Worm (Caenorhabditis elegans): ENCODE measurements around the gene Y32F6B.1.
A peak's percentile ranks its signal among the peaks of the same experiment; 100 is the strongest.

Y32F6B.1 gene

DNA sequence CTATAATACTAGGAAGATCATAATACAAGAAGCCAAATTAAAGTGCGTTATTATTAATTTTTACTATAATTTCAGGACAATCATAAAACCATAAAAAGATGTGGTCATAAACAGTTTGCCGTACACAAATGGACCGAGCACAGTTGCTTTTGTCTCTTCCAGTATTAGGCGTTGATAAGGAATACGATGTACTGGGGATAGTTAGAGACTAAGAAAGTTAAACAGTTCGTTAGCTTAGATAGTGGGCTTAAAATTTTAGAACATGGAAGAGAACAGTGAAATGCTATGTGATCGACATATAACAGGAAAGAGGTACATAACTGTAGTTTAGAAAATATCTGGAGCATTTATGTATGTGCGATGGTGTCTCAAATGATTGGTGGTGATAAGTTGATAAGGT is 849 bp upstream of the Y32F6B.1 start (continued):
- TF ChIP-seq ceh-28 (tag; optimal IDR thresholded peaks at IDR 0.05) (no peak), Y105C5A.15 (GFP tag; IDR thresholded peaks at IDR 0.05) (no peak), php-3 (GFP tag; IDR thresholded peaks at IDR 0.05) (peak; percentile 75), lin-1 (GFP tag; IDR thresholded peaks at IDR 0.05) (no peak), F10B5.3 (tag; optimal IDR thresholded peaks at IDR 0.05) (no peak), ama-1 (optimal IDR thresholded peaks at IDR 0.05) (no peak), F26F4.8 (GFP tag; conservative IDR thresholded peaks at IDR 0.05) (no peak), dmd-8 (GFP tag; IDR thresholded peaks at IDR 0.05) (no peak), zfp-3 (GFP tag; conservative IDR thresholded peaks at IDR 0.05) (no peak)

DNA sequence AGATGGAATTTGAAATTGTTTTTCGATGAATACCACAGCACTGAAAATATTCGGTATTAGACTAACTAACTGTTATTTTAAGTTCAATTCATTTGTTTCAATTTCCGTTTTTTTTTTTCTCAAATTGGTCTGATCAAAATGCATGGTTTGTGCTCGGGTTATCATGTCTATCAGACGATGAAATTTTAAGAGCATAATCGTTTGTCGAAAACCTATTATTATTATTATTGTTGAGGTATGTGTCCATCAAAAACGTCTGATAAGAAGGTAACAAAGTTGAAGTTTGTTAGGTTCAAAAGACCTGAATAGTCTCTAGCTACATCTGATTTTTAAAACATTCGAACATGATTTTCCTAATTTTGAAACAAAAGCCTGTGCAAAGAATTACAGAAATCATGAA is 545 bp downstream of the Y32F6B.1 start:
- TF ChIP-seq egl-27 (tag; optimal IDR thresholded peaks at IDR 0.05) (no peak), php-3 (GFP tag; IDR thresholded peaks at IDR 0.05) (peak; percentile 81), ctbp-1 (GFP tag; IDR thresholded peaks at IDR 0.05) (no peak), nhr-28 (tag; optimal IDR thresholded peaks at IDR 0.05) (peak; percentile 79), tra-1 (GFP tag; IDR thresholded peaks at IDR 0.05) (0 out of 2 replicates have a peak, but pooled peaks have one; percentile 26), hmg-1.1 (GFP tag; IDR thresholded peaks at IDR 0.05) (no peak), hlh-11 (tag; optimal IDR thresholded peaks at IDR 0.05) (peak; percentile 53), zip-2 (tag; optimal IDR thresholded peaks at IDR 0.05) (no peak), nhr-76 (tag; optimal IDR thresholded peaks at IDR 0.05) (no peak), arid-1 (GFP tag; conservative IDR thresholded peaks at IDR 0.05) (no peak), D1046.2 (GFP tag; IDR thresholded peaks at IDR 0.05) (no peak), F26F4.8 (GFP tag; conservative IDR thresholded peaks at IDR 0.05) (no peak), dmd-6 (GFP tag; IDR thresholded peaks at IDR 0.05) (peak; percentile 93), nhr-48 (tag; optimal IDR thresholded peaks at IDR 0.05) (peak; percentile 2), daf-16 (GFP tag; optimal IDR thresholded peaks at IDR 0.05) (no peak), daf-16 (tag; optimal IDR thresholded peaks at IDR 0.05) (peak; percentile 73), nhr-77 (tag; optimal IDR thresholded peaks at IDR 0.05) (peak; percentile 40), F49E8.2 (tag; optimal IDR thresholded peaks at IDR 0.05; ENCODE audit: borderline replicate concordance) (no peak), ceh-62 (tag; optimal IDR thresholded peaks at IDR 0.05) (no peak), dve-1 (tag; optimal IDR thresholded peaks at IDR 0.05; ENCODE audit: insufficient read depth) (peak; percentile 55), pqm-1 (tag; optimal IDR thresholded peaks at IDR 0.05) (peak; percentile 91), zip-11 (GFP tag; IDR thresholded peaks at IDR 0.05) (no peak), nhr-102 (tag; optimal IDR thresholded peaks at IDR 0.05) (peak; percentile 19), pha-4 (GFP tag; IDR thresholded peaks at IDR 0.05) (peak; percentile 23; the same call in 1 of the 2 replicates), pha-4 (tag; optimal IDR thresholded peaks at IDR 0.05) (no peak)

DNA sequence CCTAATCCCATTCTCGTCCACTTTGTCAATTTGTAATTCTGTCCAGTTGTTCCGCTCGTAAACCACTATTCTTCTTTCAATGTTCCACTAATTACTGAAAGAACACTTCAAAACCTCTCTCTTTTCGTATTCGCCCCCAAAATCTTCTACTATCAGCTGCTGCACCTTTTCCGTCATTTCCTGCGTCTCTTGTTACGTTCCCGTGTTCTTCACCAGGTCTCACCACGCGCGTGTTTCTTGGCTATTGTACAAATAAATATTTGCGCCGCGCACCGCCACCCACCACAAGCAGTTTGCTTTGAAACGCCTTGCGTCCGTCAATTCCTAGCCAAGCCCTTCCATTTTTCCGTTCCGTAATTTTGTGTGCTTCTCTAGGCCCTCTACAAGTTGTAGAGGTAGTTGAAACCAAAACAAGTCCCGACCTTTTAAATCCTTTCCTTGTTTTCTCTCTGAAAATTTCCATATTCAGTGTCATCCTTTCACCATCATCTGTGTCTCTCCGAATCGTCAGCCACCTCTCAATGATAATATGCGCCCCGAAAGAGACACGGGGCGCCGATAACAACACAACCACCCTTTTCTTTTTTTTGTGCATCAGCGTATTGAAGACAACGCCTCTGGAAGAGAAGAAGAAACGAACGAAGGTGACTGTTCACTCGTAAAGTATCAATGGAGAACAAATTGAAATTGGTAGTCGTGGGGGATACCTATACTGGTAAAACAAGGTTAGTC is 6.3 kb downstream of the Y32F6B.1 start, which contains the start of the genes crp-1 and Y32F6B.9:
Gene crp-1 (plus strand): TSS at position 468 of the 732 bp plus-strand sequence.
Gene Y32F6B.9 (plus strand): TSS at position 603 of the 732 bp plus-strand sequence.
- TF ChIP-seq dmd-6 (GFP tag; IDR thresholded peaks at IDR 0.05) (peak; percentile 41; the same call in 1 of the 2 replicates), nhr-111 (GFP tag; optimal IDR thresholded peaks at IDR 0.05) (no peak), mdl-1 (tag; optimal IDR thresholded peaks at IDR 0.05) (peak in 1 of 2 experiments; percentile 17), dpl-1 (GFP tag; optimal IDR thresholded peaks at IDR 0.05) (no peak), hlh-11 (tag; optimal IDR thresholded peaks at IDR 0.05) (peak; percentile 54), snpc-4 (tag; optimal IDR thresholded peaks at IDR 0.05) (no peak), T26A8.4 (GFP tag; IDR thresholded peaks at IDR 0.05) (no peak), daf-16 (GFP tag; optimal IDR thresholded peaks at IDR 0.05) (no peak), daf-16 (tag; optimal IDR thresholded peaks at IDR 0.05) (peak; percentile 44), ceh-82 (tag; optimal IDR thresholded peaks at IDR 0.05) (no peak), dmd-9 (GFP tag; IDR thresholded peaks at IDR 0.05) (no peak), gei-8 (GFP tag; optimal IDR thresholded peaks at IDR 0.05) (no peak), F37D6.2 (tag; optimal IDR thresholded peaks at IDR 0.05) (no peak), fkh-10 (GFP tag; optimal IDR thresholded peaks at IDR 0.05) (no peak), cey-2 (tag; optimal IDR thresholded peaks at IDR 0.05; ENCODE audit: borderline replicate concordance, insufficient read depth) (no peak), lin-39 (tag; optimal IDR thresholded peaks at IDR 0.05) (no peak), nhr-42 (GFP tag; IDR thresholded peaks at IDR 0.05) (no peak), mes-2 (tag; optimal IDR thresholded peaks at IDR 0.05; ENCODE audit: poor library complexity, severe bottlenecking) (no peak), spr-1 (tag; optimal IDR thresholded peaks at IDR 0.05) (no peak), zfp-3 (GFP tag; conservative IDR thresholded peaks at IDR 0.05) (no peak), daf-19 (GFP tag; conservative IDR thresholded peaks at IDR 0.05) (no peak), F10B5.3 (tag; optimal IDR thresholded peaks at IDR 0.05) (no peak)

Data from whole organism, L4 larva.